Worm (Caenorhabditis elegans) whole organism, L2 larva: ENCODE results near the gene gck-3.

Experiments used
- C34F6.9 ChIP-seq: fragments of 150-350 bp; optimal IDR thresholded peaks from 2 replicates; lab custom pipeline; 2014; ENCODE audit warnings: missing biosample characterization, missing genetic modification characterization
- F13H6.1 ChIP-seq: sonication (generic microtip); optimal IDR thresholded peaks from 2 replicates; lab custom pipeline; 2016; ENCODE audit warnings: missing genetic modification characterization, missing compliant biosample characterization
- R02D3.7 ChIP-seq: fragments of 150-350 bp; optimal IDR thresholded peaks from 2 replicates; lab custom pipeline; 2014; ENCODE audit warnings: missing biosample characterization, missing genetic modification characterization
- Y55F3AM.14 ChIP-seq: fragments of 200-800 bp; sonication (Bioruptor generic); optimal IDR thresholded peaks from 2 replicates; lab custom pipeline; 2018; ENCODE audit warnings: mild to moderate bottlenecking, missing genetic modification characterization, missing compliant biosample characterization
- alr-1 ChIP-seq: fragments of 150-350 bp; optimal IDR thresholded peaks from 2 replicates; lab custom pipeline; 2014; ENCODE audit warnings: missing biosample characterization, missing genetic modification characterization
- ama-1 ChIP-seq: fragments of 150-350 bp; optimal IDR thresholded peaks from 2 replicates; lab custom pipeline; 2018; ENCODE audit warnings: inconsistent platforms
- blmp-1 ChIP-seq: sonication (generic microtip); optimal IDR thresholded peaks from 2 replicates; lab custom pipeline; 2017; ENCODE audit warnings: missing genetic modification characterization, mild to moderate bottlenecking, missing compliant biosample characterization, antibody characterized with exemption, moderate library complexity; ENCODE audit not compliant: insufficient read depth
- ceh-16 ChIP-seq: fragments of 150-350 bp; optimal IDR thresholded peaks from 2 replicates; lab custom pipeline; 2014; ENCODE audit warnings: missing biosample characterization, missing genetic modification characterization
- ceh-82 ChIP-seq: fragments of 150-350 bp; optimal IDR thresholded peaks from 2 replicates; lab custom pipeline; 2014; ENCODE audit warnings: missing biosample characterization, missing genetic modification characterization
- crh-2 ChIP-seq: sonication (generic microtip); optimal IDR thresholded peaks from 2 replicates; lab custom pipeline; 2017; ENCODE audit warnings: missing biosample characterization, missing genetic modification characterization
- dmd-4 ChIP-seq: sonication (generic microtip); optimal IDR thresholded peaks from 2 replicates; lab custom pipeline; 2017; ENCODE audit warnings: missing biosample characterization, missing genetic modification characterization
- egl-27 ChIP-seq: sonication (generic microtip); optimal IDR thresholded peaks from 3 replicates; lab custom pipeline; 2017; ENCODE audit warnings: missing biosample characterization, missing genetic modification reagents, missing genetic modification characterization
- fos-1 ChIP-seq: fragments of 150-350 bp; optimal IDR thresholded peaks from 2 replicates; lab custom pipeline; 2014; ENCODE audit warnings: missing biosample characterization, missing genetic modification characterization
- gmeb-1 ChIP-seq: fragments of 150-350 bp; optimal IDR thresholded peaks from 2 replicates; lab custom pipeline; 2014; ENCODE audit warnings: missing biosample characterization, missing genetic modification characterization
- lin-11 ChIP-seq: fragments of 150-350 bp; sonication (generic microtip); optimal IDR thresholded peaks from 2 replicates; lab custom pipeline; 2014; ENCODE audit warnings: missing biosample characterization, missing genetic modification characterization, inconsistent platforms, mixed read lengths
- lin-13 ChIP-seq: fragments of 150-350 bp; optimal IDR thresholded peaks from 2 replicates; lab custom pipeline; 2014; ENCODE audit warnings: missing biosample characterization, missing genetic modification reagents, missing genetic modification characterization
- lin-39 ChIP-seq: fragments of 150-350 bp; optimal IDR thresholded peaks from 2 replicates; lab custom pipeline; 2014; ENCODE audit warnings: missing biosample characterization, missing genetic modification reagents, missing genetic modification characterization
- lsy-2 ChIP-seq, 2 experiments: fragments of 150-350 bp in 1 of 2; sonication (generic microtip) in 1 of 2; optimal IDR thresholded peaks; 2 replicates each; lab custom pipeline; 2014 to 2017; ENCODE audit warnings: missing biosample characterization in 2 of 2, missing genetic modification characterization in 2 of 2
- mab-5 ChIP-seq: fragments of 150-350 bp; optimal IDR thresholded peaks from 2 replicates; lab custom pipeline; 2014; ENCODE audit warnings: missing biosample characterization, missing genetic modification characterization
- mbf-1 ChIP-seq: sonication (generic microtip); optimal IDR thresholded peaks from 2 replicates; lab custom pipeline; 2017; ENCODE audit warnings: missing biosample characterization, missing genetic modification characterization
- nhr-10 ChIP-seq: sonication (generic microtip); optimal IDR thresholded peaks from 2 replicates; lab custom pipeline; 2017; ENCODE audit warnings: missing biosample characterization, missing genetic modification characterization
- nhr-11 ChIP-seq: fragments of 150-350 bp; optimal IDR thresholded peaks from 2 replicates; lab custom pipeline; 2014; ENCODE audit warnings: missing biosample characterization, missing genetic modification characterization
- nhr-12 ChIP-seq: fragments of 150-350 bp; optimal IDR thresholded peaks from 2 replicates; lab custom pipeline; 2014; ENCODE audit warnings: missing biosample characterization, missing genetic modification characterization
- nhr-129 ChIP-seq: fragments of 150-350 bp; optimal IDR thresholded peaks from 2 replicates; lab custom pipeline; 2014; ENCODE audit warnings: missing biosample characterization, missing genetic modification characterization
- nhr-23 ChIP-seq: fragments of 150-350 bp; optimal IDR thresholded peaks from 2 replicates; lab custom pipeline; 2014; ENCODE audit warnings: missing biosample characterization, missing genetic modification reagents, missing genetic modification characterization
- nhr-237 ChIP-seq: fragments of 150-350 bp; optimal IDR thresholded peaks from 2 replicates; lab custom pipeline; 2014; ENCODE audit warnings: missing biosample characterization, missing genetic modification characterization
- nhr-25 ChIP-seq: fragments of 150-350 bp; sonication (generic microtip); optimal IDR thresholded peaks from 3 replicates; lab custom pipeline; 2014; ENCODE audit warnings: missing biosample characterization, missing genetic modification characterization
- nhr-77 ChIP-seq: fragments of 150-350 bp; optimal IDR thresholded peaks from 2 replicates; lab custom pipeline; 2014; ENCODE audit warnings: missing biosample characterization, missing genetic modification characterization
- peb-1 ChIP-seq: fragments of 150-350 bp; optimal IDR thresholded peaks from 2 replicates; lab custom pipeline; 2014; ENCODE audit warnings: missing biosample characterization, missing genetic modification characterization
- sem-4 ChIP-seq: fragments of 150-350 bp; optimal IDR thresholded peaks from 2 replicates; lab custom pipeline; 2014; ENCODE audit warnings: missing biosample characterization, missing genetic modification reagents, missing genetic modification characterization
- sma-3 ChIP-seq: sonication (generic microtip); optimal IDR thresholded peaks from 2 replicates; lab custom pipeline; 2016; ENCODE audit warnings: missing genetic modification reagents, missing genetic modification characterization, missing compliant biosample characterization
- sma-9 ChIP-seq, 2 experiments: fragments of 150-350 bp in 1 of 2; sonication (generic microtip) in 1 of 2; optimal IDR thresholded peaks; 2 replicates each; lab custom pipeline; 2014 to 2016; ENCODE audit warnings: missing genetic modification characterization in 2 of 2, mild to moderate bottlenecking in 1 of 2, missing biosample characterization in 1 of 2, missing compliant biosample characterization in 1 of 2, missing genetic modification reagents in 1 of 2, moderate library complexity in 1 of 2
- unc-55 ChIP-seq: fragments of 150-350 bp; sonication (generic microtip); optimal IDR thresholded peaks from 3 replicates; lab custom pipeline; 2014; ENCODE audit warnings: missing biosample characterization, missing genetic modification reagents, missing genetic modification characterization
- unc-62 ChIP-seq: fragments of 150-350 bp; optimal IDR thresholded peaks from 2 replicates; lab custom pipeline; 2014; ENCODE audit warnings: missing biosample characterization, missing genetic modification reagents, missing genetic modification characterization
- zag-1 ChIP-seq: fragments of 150-350 bp; optimal IDR thresholded peaks from 2 replicates; lab custom pipeline; 2014; ENCODE audit warnings: missing biosample characterization, missing genetic modification characterization
- ztf-11 ChIP-seq: sonication (generic microtip); optimal IDR thresholded peaks from 2 replicates; lab custom pipeline; 2017; ENCODE audit warnings: missing biosample characterization, missing genetic modification characterization

gck-3 gene

DNA sequence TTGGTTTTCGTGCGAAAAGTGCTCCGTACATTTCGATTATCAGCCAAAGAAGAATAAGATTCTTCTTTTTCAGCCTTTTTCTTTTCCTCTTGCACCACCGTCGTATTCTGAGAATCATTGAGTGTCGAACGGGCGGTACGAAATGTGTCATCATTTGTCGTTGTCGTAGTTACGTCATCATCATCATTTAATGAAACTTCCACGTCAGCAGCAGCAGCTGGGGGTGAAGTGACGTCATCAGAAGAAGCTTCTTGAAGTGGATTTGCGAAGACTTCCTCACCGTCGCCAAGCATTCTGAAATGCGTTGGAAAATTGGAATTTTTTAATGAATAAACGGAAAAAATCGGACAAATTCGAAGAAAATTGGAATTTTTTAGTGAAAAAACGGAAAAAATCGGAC, 13.1 kb upstream of the gck-3 start, which contains the start of gene snx-6:
Gene snx-6, minus strand, starts transcription at position 294 of the 400 bp plus-strand sequence.
- no peak for TF ChIP-seq ama-1 (lab: Kevin White, UChicago)
- no peak for TF ChIP-seq blmp-1 (tag; lab: Kevin White, UChicago)
- no peak for TF ChIP-seq mbf-1 (tag; lab: Kevin White, UChicago)
- TF ChIP-seq sma-3: no peak
- TF ChIP-seq nhr-25 (tag; lab: Kevin White, UChicago): no peak
- TF ChIP-seq ceh-82: no peak
- no peak for TF ChIP-seq nhr-11
- no peak for TF ChIP-seq mab-5 (tag; lab: Kevin White, UChicago)
- no peak for TF ChIP-seq sem-4 (tag; lab: Kevin White, UChicago)
- TF ChIP-seq gmeb-1 (tag; lab: Kevin White, UChicago): no peak
- no peak for TF ChIP-seq nhr-77 (tag; lab: Kevin White, UChicago)
- no peak for TF ChIP-seq Y55F3AM.14 (GFP tag; lab: Kevin White, UChicago)
- TF ChIP-seq dmd-4 (tag; lab: Kevin White, UChicago): no peak
- no peak for TF ChIP-seq crh-2
- TF ChIP-seq lsy-2 (tag; optimal IDR thresholded peaks at IDR 0.05; lab: Kevin White, UChicago): no peak
- TF ChIP-seq fos-1 (tag; lab: Kevin White, UChicago): no peak
- no peak for TF ChIP-seq ztf-11 (tag; lab: Kevin White, UChicago)
- no peak for TF ChIP-seq egl-27 (tag; lab: Kevin White, UChicago)

DNA sequence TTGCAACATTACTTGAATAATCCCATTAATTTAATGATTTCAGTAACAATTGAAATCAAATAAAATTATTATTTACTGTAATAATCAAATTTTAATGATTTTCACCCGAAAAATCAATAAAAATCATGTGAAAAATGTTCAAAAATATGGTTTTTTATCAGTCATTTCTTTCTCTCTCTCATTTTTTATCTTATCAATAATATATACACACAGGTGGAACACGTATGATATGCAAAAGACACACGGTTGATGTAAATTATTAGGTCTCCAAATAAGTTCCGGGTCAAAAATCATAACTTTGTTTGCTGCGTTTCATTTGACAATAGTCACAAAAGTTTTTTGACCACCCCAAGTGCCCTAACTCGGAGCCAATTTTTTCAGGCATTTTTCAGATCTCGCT, 11.6 kb upstream of the gck-3 start:
- TF ChIP-seq nhr-10 (tag; lab: Kevin White, UChicago) (no peak), nhr-12 (tag; lab: Kevin White, UChicago) (no peak), gmeb-1 (tag; lab: Kevin White, UChicago) (no peak), sma-3 (no peak), mbf-1 (tag; lab: Kevin White, UChicago) (no peak), nhr-23 (tag; lab: Kevin White, UChicago) (no peak), lin-13 (GFP tag; lab: Kevin White, UChicago) (no peak), ceh-16 (tag; lab: Kevin White, UChicago) (no peak), fos-1 (tag; lab: Kevin White, UChicago) (peak; percentile 53), zag-1 (tag; lab: Kevin White, UChicago) (no peak), lin-39 (no peak), peb-1 (no peak), unc-62 (no peak), crh-2 (peak; percentile 3), C34F6.9 (tag; lab: Kevin White, UChicago) (no peak), ama-1 (lab: Kevin White, UChicago) (no peak)

DNA sequence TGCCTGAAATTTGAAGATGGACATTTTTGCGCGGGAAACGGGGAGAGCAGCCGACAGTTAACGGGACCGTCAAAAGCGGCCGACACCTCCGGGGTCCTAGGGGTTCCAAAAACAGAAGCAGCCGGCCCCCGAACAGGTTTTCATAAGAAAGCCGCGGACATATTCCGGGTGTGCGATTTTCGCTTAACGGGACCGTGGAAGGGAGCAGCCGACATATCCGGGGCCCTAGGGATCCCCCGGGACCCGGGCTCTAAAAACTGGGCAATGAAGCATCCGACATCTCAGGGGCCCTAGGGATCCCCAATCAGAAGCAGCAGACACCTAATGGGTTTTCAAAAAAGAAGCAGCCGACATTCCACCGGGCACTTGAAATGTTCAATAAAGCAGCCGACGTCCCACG, 4.1 kb downstream of the gck-3 start:
- TF ChIP-seq F13H6.1: no peak
- no peak for TF ChIP-seq sma-3
- no peak for TF ChIP-seq nhr-237 (tag; lab: Kevin White, UChicago)
- no peak for TF ChIP-seq mbf-1 (tag; lab: Kevin White, UChicago)
- no peak for TF ChIP-seq nhr-129 (tag; lab: Kevin White, UChicago)
- TF ChIP-seq R02D3.7 (tag; lab: Kevin White, UChicago): no peak
- TF ChIP-seq mab-5 (tag; lab: Kevin White, UChicago): no peak
- no peak for TF ChIP-seq lsy-2 (tag; optimal IDR thresholded peaks at IDR 0.05; lab: Kevin White, UChicago)

DNA sequence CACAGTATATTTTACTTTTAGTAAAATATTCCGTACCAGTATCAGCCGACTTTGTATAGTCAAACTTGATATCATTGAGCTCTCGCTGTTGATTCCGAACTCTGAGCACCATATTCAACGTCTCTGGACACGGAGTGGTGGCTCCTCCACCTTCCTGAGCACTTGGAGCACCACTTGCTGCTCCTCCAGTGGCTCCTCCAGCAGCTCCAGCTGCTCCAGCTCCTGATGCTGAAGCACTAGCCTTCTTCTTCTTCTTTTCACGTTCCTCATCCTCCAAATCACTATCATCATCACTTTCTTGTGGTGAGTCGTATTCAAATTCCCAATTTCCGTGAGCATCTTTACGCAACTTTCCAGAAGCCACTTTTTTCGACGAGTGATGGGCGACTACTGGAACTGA, 10.5 kb downstream of the gck-3 start:
- TF ChIP-seq sem-4 (tag; lab: Kevin White, UChicago) (no peak), lsy-2 (tag; optimal IDR thresholded peaks at IDR 0.05; lab: Kevin White, UChicago) (no peak), alr-1 (no peak), dmd-4 (tag; lab: Kevin White, UChicago) (no peak), sma-9 (GFP tag; optimal IDR thresholded peaks at IDR 0.05; lab: Kevin White, UChicago) (no peak), sma-9 (tag; optimal IDR thresholded peaks at IDR 0.05; lab: Kevin White, UChicago) (no peak), gmeb-1 (tag; lab: Kevin White, UChicago) (no peak), unc-55 (no peak), lin-11 (no peak), C34F6.9 (tag; lab: Kevin White, UChicago) (no peak), lin-39 (no peak), unc-62 (no peak)
- TF ChIP-seq, all 48 proteins: peak for 0
